Fruit fly (Drosophila melanogaster) whole organism, prepupa: ENCODE results near the gene CG6295.

Experiments
- CG10669 ChIP-seq: fragments of 200-800 bp; sonication (Bioruptor generic); optimal IDR thresholded peaks from 3 replicates; lab custom pipeline; 2018; ENCODE audit warnings: missing biosample characterization, mild to moderate bottlenecking, missing genetic modification characterization, moderate library complexity
- Ets21C ChIP-seq: fragments of 200-800 bp; sonication (Bioruptor generic); optimal IDR thresholded peaks from 3 replicates; lab custom pipeline; 2016; ENCODE audit warnings: missing biosample characterization, missing genetic modification characterization
- eg ChIP-seq: fragments of 200-800 bp; sonication (Bioruptor generic); IDR thresholded peaks from 3 replicates; pipeline ENCODE4 v1.3.6; 2022; ENCODE audit warnings: missing biosample characterization, missing genetic modification characterization
- fd85E ChIP-seq: fragments of 200-800 bp; sonication (Bioruptor generic); optimal IDR thresholded peaks from 3 replicates; lab custom pipeline; 2016; ENCODE audit warnings: missing biosample characterization, missing genetic modification characterization
- fkh ChIP-seq: fragments of 200-800 bp; sonication (Bioruptor generic); optimal IDR thresholded peaks from 3 replicates; lab custom pipeline; 2017; ENCODE audit warnings: missing biosample characterization, mild to moderate bottlenecking, missing genetic modification characterization, moderate library complexity
- ss ChIP-seq, 2 experiments: fragments of 200-800 bp; sonication (Bioruptor generic); optimal IDR thresholded peaks; 2 replicates in 1 of 2; 3 replicates in 1 of 2; lab custom pipeline; 2017 to 2018; ENCODE audit warnings: mild to moderate bottlenecking in 2 of 2, missing biosample characterization in 2 of 2, missing genetic modification characterization in 2 of 2, moderate library complexity in 1 of 2

- TF ChIP-seq eg (no peak), fkh (GFP tag; lab: Kevin White, UChicago) (no peak), CG10669 (no peak), fd85E (GFP tag; lab: Kevin White, UChicago) (no peak), Ets21C (GFP tag; lab: Kevin White, UChicago) (no peak), ss (GFP tag; optimal IDR thresholded peaks at IDR 0.05; lab: Kevin White, UChicago) (peak in 1 of 2 experiments; percentile 93)
Measured at dm6 chr3R:27040044-27040443, 33.2 kb upstream of the CG6295 start.
